Fruit fly (Drosophila melanogaster) Kc167 (cell line): Measurements from ENCODE around the gene eIF4E6.

Source experiments
- Sin3A ChIP-seq: fragments of >200 bp; optimal IDR thresholded peaks from 2 replicates; lab custom pipeline; 2018; ENCODE audit warnings: missing external identifiers
- psq ChIP-seq: fragments of >200 bp; optimal IDR thresholded peaks from 2 replicates; lab custom pipeline; 2017; ENCODE audit warnings: missing external identifiers
- ttk ChIP-seq: sonication (Bioruptor generic); optimal IDR thresholded peaks from 2 replicates; lab custom pipeline; 2017; ENCODE audit warnings: missing external identifiers

DNA sequence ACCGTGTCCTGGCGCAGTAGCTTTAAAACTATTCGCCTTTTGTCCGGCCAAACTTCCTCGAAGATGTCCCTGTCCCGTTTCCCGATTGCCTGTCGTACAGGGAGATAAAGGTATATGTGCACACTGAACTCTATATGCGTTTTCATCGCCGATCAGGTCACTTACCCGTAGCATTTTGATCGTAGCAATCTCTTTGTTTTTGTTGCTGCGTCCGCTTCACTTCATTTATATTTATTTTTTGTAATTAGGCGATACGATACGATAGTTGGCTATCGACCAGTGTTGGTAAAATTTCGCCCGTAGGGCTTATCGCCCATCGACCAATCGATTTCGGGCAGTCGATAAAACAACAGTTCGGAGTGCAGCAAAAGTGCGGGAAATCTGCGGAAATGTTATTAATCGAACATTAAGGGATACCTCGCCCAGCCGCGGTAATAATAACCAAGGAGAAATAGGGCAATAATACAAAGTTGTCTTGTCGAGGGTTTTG lies 35.8 kb upstream of the eIF4E6 start, which contains the start of the genes Cul5 and Bicra:
- TF ChIP-seq psq (lab: Kevin White, UChicago) (no peak), ttk (lab: Kevin White, UChicago) (no peak), Sin3A (lab: Kevin White, UChicago) (no peak)
